Worm (Caenorhabditis elegans): ENCODE results near the gene F36H5.8.

Gene F36H5.8

DNA sequence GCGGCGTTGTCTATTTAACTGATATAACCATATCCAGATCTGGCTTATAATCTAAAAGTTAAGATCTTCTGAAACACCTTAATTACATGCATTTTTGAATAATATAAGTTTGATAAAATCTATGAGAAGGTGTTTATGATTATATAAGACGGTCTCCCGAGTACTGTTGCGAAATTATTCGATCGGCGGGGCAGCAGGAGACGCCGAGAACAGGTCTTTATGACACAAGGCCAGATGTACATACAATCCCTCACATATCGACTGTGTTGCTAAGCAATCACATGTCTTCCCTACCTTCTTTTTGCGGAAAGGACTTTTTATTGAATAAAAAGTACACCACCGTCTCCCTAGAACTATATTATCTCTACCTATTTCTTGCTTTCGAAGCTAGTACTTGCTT, 6.1 kb upstream of the F36H5.8 start, which contains the start of gene fbxb-53:
fbxb-53 (plus strand) TSS at position 301 of the 400 bp plus-strand sequence.
- TF ChIP-seq him-1 (tag; optimal IDR thresholded peaks at IDR 0.05) (no peak), W03F9.2 (tag; optimal IDR thresholded peaks at IDR 0.05) (no peak), dao-5 (tag; optimal IDR thresholded peaks at IDR 0.05) (no peak)

ce11 chrII:1756072-1756471, 5.6 kb upstream of the F36H5.8 start, which contains the start of gene F36H5.17:
Gene F36H5.17, minus strand, starts transcription at chrII:1756172.
- TF ChIP-seq dao-5 (tag; optimal IDR thresholded peaks at IDR 0.05) (no peak), W03F9.2 (tag; optimal IDR thresholded peaks at IDR 0.05) (no peak), him-1 (tag; optimal IDR thresholded peaks at IDR 0.05) (no peak)

- TF ChIP-seq W03F9.2 (tag; optimal IDR thresholded peaks at IDR 0.05) (no peak), him-1 (tag; optimal IDR thresholded peaks at IDR 0.05) (no peak), dao-5 (tag; optimal IDR thresholded peaks at IDR 0.05) (no peak)
Observed at ce11 chrII:1752990-1753389, 2.5 kb upstream of the F36H5.8 start, which contains the start of gene F36H5.9. Gene F36H5.9, minus strand, starts transcription at chrII:1753090.

DNA sequence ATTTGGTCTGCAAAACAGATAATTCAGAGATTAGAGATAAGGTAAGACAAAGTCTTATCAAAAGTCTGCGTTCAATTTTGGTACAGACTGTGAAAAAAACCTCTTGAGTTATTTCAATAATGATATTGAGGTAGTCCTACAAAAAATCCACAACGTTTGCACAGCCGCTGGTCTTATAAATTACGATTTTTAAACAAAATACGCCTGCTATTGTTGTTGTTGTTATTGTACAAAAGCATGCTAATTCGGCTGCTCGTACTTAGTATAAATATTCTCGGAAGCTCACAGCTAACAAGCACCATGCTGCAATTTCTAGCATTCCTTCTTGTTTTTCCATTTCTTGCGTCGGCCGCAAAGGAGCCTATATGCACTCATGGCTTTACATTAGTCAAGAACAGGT, 6.3 kb downstream of the F36H5.8 start, which contains the start of gene clec-19:
clec-19 (plus strand) TSS at position 301 of the 400 bp plus-strand sequence.
- TF ChIP-seq dao-5 (tag; optimal IDR thresholded peaks at IDR 0.05), result no peak
- TF ChIP-seq W03F9.2 (tag; optimal IDR thresholded peaks at IDR 0.05), result no peak
- no peak for TF ChIP-seq him-1 (tag; optimal IDR thresholded peaks at IDR 0.05)

DNA sequence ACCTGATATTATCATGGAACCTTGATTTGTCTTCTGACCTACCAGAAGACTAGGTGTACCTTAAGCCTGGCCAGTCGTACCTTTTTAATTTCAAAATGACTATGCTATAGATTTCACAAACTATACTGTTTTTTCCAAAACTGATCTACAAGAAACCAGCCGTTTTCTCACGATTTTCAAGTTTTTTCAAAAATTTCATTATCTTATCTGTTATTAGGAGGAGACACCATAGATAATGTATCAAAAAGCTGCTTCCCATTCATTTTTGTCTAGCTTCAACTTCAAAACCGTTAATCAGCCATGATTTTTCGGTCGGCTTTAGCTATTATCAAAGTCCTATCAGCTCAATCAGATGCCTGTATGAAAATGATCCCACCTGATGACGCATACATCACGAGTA, 8.0 kb downstream of the F36H5.8 start, which contains the start of gene F36H5.12:
F36H5.12 (plus strand) TSS at position 301 of the 400 bp plus-strand sequence.
- no peak for TF ChIP-seq dao-5 (tag; optimal IDR thresholded peaks at IDR 0.05)
- no peak for TF ChIP-seq W03F9.2 (tag; optimal IDR thresholded peaks at IDR 0.05)
- TF ChIP-seq him-1 (tag; optimal IDR thresholded peaks at IDR 0.05), result no peak

DNA sequence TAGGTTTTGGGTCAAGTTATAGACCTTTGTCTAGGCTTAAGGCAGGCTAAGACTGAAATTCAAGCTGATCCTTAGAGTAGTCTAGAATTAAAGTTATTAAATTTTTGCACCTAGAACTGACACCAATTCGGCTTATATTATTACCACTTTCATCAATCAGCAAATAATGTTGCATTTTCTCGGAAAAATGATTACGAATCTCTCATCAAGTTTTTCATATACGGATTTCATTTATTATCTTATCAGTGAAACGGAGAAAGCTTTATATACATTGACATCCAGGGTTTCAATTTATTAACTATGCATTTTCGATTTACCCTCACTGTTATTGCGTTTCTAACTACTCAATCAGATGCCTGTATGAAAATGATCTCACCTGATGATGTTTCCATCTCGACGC, 9.2 kb downstream of the F36H5.8 start, which contains the start of gene K07G6.1:
K07G6.1 (plus strand) TSS at position 301 of the 400 bp plus-strand sequence.
- TF ChIP-seq W03F9.2 (tag; optimal IDR thresholded peaks at IDR 0.05), result no peak
- no peak for TF ChIP-seq dao-5 (tag; optimal IDR thresholded peaks at IDR 0.05)
- no peak for TF ChIP-seq him-1 (tag; optimal IDR thresholded peaks at IDR 0.05)

DNA sequence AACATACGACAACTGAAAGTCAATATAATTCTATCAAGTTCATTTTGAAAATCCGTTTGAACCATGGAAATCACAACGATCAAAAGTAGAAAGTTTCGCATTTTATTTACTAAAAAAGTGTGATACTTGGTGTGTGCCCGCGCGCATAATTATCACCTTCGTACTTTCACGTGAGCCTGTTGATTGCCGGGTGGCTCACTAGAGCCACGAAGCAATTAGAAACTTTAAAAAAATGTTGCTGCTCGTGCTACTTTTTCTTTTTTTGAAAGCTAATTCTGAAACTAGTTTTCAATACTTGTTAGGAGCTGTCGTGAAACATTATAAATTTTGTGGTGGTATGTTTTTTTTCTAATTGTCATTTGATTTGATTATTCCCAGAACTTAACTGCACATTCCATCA, 11.6 kb downstream of the F36H5.8 start, which contains the start of the genes irld-9 and irld-33:
irld-9 (minus strand) TSS at position 101 of the 400 bp plus-strand sequence.
irld-33 (plus strand) TSS at position 209 of the 400 bp plus-strand sequence.
- TF ChIP-seq dao-5 (tag; optimal IDR thresholded peaks at IDR 0.05) (no peak), him-1 (tag; optimal IDR thresholded peaks at IDR 0.05) (no peak), W03F9.2 (tag; optimal IDR thresholded peaks at IDR 0.05) (no peak)

DNA sequence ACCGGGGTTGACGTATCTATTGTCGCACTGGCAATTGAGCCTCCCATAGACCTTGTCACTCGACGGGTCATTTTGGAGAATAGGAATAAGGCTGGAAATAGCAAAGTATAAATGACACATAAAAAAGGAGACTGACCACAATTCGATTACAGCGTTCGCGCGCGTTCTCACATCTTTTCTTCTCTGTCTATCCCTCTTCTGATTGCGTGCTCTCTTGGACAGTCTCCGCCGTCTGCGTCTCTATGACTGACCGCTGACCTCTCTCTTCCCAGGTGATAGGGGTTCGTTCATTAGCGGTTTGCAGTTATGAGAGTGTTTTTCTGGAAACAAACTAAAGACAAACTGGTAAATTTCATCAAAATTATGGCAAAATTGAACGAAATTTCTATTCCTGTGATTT, 14.1 kb downstream of the F36H5.8 start, which contains the start of gene ceh-83:
ceh-83 (minus strand) TSS at position 181 of the 400 bp plus-strand sequence.
- TF ChIP-seq W03F9.2 (tag; optimal IDR thresholded peaks at IDR 0.05) (no peak), dao-5 (tag; optimal IDR thresholded peaks at IDR 0.05) (no peak), him-1 (tag; optimal IDR thresholded peaks at IDR 0.05) (no peak)

DNA sequence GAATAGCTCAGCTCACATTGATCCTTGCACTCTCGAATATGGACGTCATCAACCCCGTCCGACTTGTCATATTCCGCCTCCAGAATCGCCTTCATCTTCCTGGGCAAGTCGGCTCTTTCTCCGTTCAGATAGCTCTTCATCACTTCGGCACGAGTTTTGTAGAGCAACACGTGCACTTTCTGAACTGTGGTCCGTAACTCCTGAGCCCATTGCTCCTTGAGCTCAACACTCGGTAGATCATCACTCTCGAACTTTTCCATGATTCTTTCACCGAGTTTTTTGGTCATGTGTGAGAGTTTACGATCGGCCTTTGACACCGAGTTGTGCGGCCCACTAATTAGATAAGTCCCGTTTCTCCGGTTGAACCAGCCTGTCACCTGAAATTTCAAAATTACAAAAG, 15.3 kb downstream of the F36H5.8 start:
- TF ChIP-seq W03F9.2 (tag; optimal IDR thresholded peaks at IDR 0.05), result no peak
- no peak for TF ChIP-seq dao-5 (tag; optimal IDR thresholded peaks at IDR 0.05)

ce11 chrII:1731932-1732331, 18.6 kb downstream of the F36H5.8 start, which contains the start of gene ceh-82:
Gene ceh-82, plus strand, starts transcription at chrII:1732232.
- TF ChIP-seq W03F9.2 (tag; optimal IDR thresholded peaks at IDR 0.05) (no peak), dao-5 (tag; optimal IDR thresholded peaks at IDR 0.05) (no peak), him-1 (tag; optimal IDR thresholded peaks at IDR 0.05) (no peak)

DNA sequence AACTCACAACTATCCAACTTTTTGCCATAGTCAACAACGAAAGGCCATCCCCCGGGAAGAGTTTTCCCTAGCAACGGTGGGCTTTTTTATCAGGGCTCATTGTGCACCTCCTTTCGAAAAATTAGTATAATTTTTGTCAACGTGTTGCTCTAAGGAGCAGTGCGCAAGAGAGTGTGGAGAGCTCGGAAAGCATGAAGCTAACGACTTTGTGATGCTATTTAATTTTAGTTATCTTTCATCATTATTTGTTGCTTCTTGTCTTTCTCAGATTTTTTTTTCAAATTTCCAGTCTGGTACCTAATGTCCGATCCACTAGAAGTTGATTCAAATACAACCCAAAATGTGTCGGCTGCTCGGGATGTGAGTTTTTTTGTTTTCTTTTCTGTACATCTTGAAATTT, 20.4 kb downstream of the F36H5.8 start, which contains the start of gene ceh-81:
ceh-81 (plus strand) TSS at position 301 of the 400 bp plus-strand sequence.
- TF ChIP-seq W03F9.2 (tag; optimal IDR thresholded peaks at IDR 0.05), result no peak
- no peak for TF ChIP-seq dao-5 (tag; optimal IDR thresholded peaks at IDR 0.05)
- no peak for TF ChIP-seq him-1 (tag; optimal IDR thresholded peaks at IDR 0.05)

ce11 chrII:1728253-1728652, 22.2 kb downstream of the F36H5.8 start, which contains the start of gene btb-9:
Gene btb-9, plus strand, starts transcription at chrII:1728506.
- TF ChIP-seq W03F9.2 (tag; optimal IDR thresholded peaks at IDR 0.05) (no peak), dao-5 (tag; optimal IDR thresholded peaks at IDR 0.05) (no peak), him-1 (tag; optimal IDR thresholded peaks at IDR 0.05) (no peak)

ce11 chrII:1725735-1726134, 24.8 kb downstream of the F36H5.8 start, which contains the start of gene F45C12.17:
Gene F45C12.17, plus strand, starts transcription at chrII:1726111.
- no peak for TF ChIP-seq him-1 (tag; optimal IDR thresholded peaks at IDR 0.05)
- no peak for TF ChIP-seq W03F9.2 (tag; optimal IDR thresholded peaks at IDR 0.05)
- no peak for TF ChIP-seq dao-5 (tag; optimal IDR thresholded peaks at IDR 0.05)

ce11 chrII:1724314-1724713, 26.2 kb downstream of the F36H5.8 start, which contains the start of gene fbxb-11:
Gene fbxb-11, plus strand, starts transcription at chrII:1724614.
- no peak for TF ChIP-seq W03F9.2 (tag; optimal IDR thresholded peaks at IDR 0.05)
- no peak for TF ChIP-seq dao-5 (tag; optimal IDR thresholded peaks at IDR 0.05)
- no peak for TF ChIP-seq him-1 (tag; optimal IDR thresholded peaks at IDR 0.05)

Measured in whole organism, L4/young adult.